Worm (Caenorhabditis elegans) whole organism, young adult: Measurements from ENCODE around the gene nhr-5.

Source experiments
- B0035.1 ChIP-seq: sonication (generic microtip); optimal IDR thresholded peaks from 2 replicates; lab custom pipeline; 2016; ENCODE audit warnings: missing genetic modification characterization, mild to moderate bottlenecking, missing compliant biosample characterization, missing genotype, missing genetic modification reagents
- F23B12.7 ChIP-seq: sonication (generic microtip); optimal IDR thresholded peaks from 2 replicates; lab custom pipeline; 2017; ENCODE audit warnings: missing genetic modification characterization, mild to moderate bottlenecking, missing compliant biosample characterization, antibody characterized with exemption, moderate library complexity; ENCODE audit not compliant: insufficient read depth
- F39B2.1 ChIP-seq: fragments of 200-800 bp; sonication (Bioruptor generic); IDR thresholded peaks from 2 replicates; pipeline ENCODE4 v1.3.6; 2022; ENCODE audit warnings: missing genetic modification reagents, missing genetic modification characterization, missing compliant biosample characterization
- F49E8.2 ChIP-seq: sonication (generic microtip); optimal IDR thresholded peaks from 3 replicates; lab custom pipeline; 2017; ENCODE audit warnings: missing genetic modification characterization, mild to moderate bottlenecking, missing compliant biosample characterization, antibody characterized with exemption, moderate library complexity; ENCODE audit not compliant: insufficient read depth
- F52B5.7 ChIP-seq: sonication (generic microtip); optimal IDR thresholded peaks from 2 replicates; lab custom pipeline; 2016; ENCODE audit warnings: mild to moderate bottlenecking, missing genetic modification characterization, missing compliant biosample characterization
- F57C9.4 ChIP-seq: sonication (generic microtip); optimal IDR thresholded peaks from 2 replicates; lab custom pipeline; 2017; ENCODE audit warnings: mild to moderate bottlenecking, missing genetic modification characterization, missing compliant biosample characterization
- T07F8.4 ChIP-seq: sonication (generic microtip); optimal IDR thresholded peaks from 2 replicates; lab custom pipeline; 2016; ENCODE audit warnings: mild to moderate bottlenecking, missing genetic modification characterization, moderate library complexity, missing compliant biosample characterization
- Y56A3A.18 ChIP-seq: fragments of 200-800 bp; sonication (Bioruptor generic); IDR thresholded peaks from 2 replicates; pipeline ENCODE4 v1.3.6; 2022; ENCODE audit warnings: missing genetic modification reagents, missing genetic modification characterization, missing compliant biosample characterization
- cebp-1 ChIP-seq, 2 experiments: fragments of 200-800 bp in 1 of 2; sonication (Bioruptor generic) in 1 of 2; sonication (generic microtip) in 1 of 2; IDR thresholded peaks in 1 of 2; optimal IDR thresholded peaks in 1 of 2; 2 replicates each; pipeline versions ENCODE4 v1.3.6 to Lab custom; 2017 to 2022; ENCODE audit warnings: missing compliant biosample characterization in 2 of 2, missing genetic modification characterization in 2 of 2, mild to moderate bottlenecking in 1 of 2, missing genetic modification reagents in 1 of 2, moderate library complexity in 1 of 2
- ceh-79 ChIP-seq: sonication (generic microtip); optimal IDR thresholded peaks from 2 replicates; lab custom pipeline; 2017; ENCODE audit warnings: mild to moderate bottlenecking, missing genetic modification characterization, missing compliant biosample characterization
- dpff-1 ChIP-seq: sonication (generic microtip); optimal IDR thresholded peaks from 2 replicates; lab custom pipeline; 2017; ENCODE audit warnings: mild to moderate bottlenecking, missing genetic modification characterization, missing compliant biosample characterization
- egl-44 ChIP-seq: fragments of 200-800 bp; sonication (Bioruptor generic); IDR thresholded peaks from 2 replicates; pipeline ENCODE4 v1.3.6; 2022; ENCODE audit warnings: missing genetic modification reagents, missing genetic modification characterization, missing compliant biosample characterization
- ekl-4 ChIP-seq: fragments of 200-800 bp; sonication (Bioruptor generic); IDR thresholded peaks from 2 replicates; pipeline ENCODE4 v1.3.6; 2022; ENCODE audit warnings: missing genetic modification reagents, missing genetic modification characterization, missing compliant biosample characterization
- hlh-26 ChIP-seq: fragments of 200-800 bp; sonication (Bioruptor generic); conservative IDR thresholded peaks from 2 replicates; pipeline ENCODE4 v1.3.6; 2022; ENCODE audit warnings: missing genetic modification reagents, missing genetic modification characterization, missing compliant biosample characterization
- hmg-1.2 ChIP-seq: fragments of 200-800 bp; sonication (Bioruptor generic); IDR thresholded peaks from 2 replicates; pipeline ENCODE4 v1.3.6; 2022; ENCODE audit warnings: missing genetic modification reagents, missing genetic modification characterization, missing compliant biosample characterization
- hrde-1 ChIP-seq: sonication (generic microtip); optimal IDR thresholded peaks from 2 replicates; lab custom pipeline; 2016; ENCODE audit warnings: missing genetic modification characterization, mild to moderate bottlenecking, missing compliant biosample characterization, moderate library complexity, missing genotype, missing genetic modification reagents, borderline replicate concordance
- lsy-27 ChIP-seq: sonication (generic microtip); optimal IDR thresholded peaks from 2 replicates; lab custom pipeline; 2017; ENCODE audit warnings: missing genetic modification characterization, mild to moderate bottlenecking, missing compliant biosample characterization, antibody characterized with exemption, missing genotype, borderline replicate concordance; ENCODE audit not compliant: insufficient read depth
- madf-10 ChIP-seq: sonication (generic microtip); optimal IDR thresholded peaks from 2 replicates; lab custom pipeline; 2016; ENCODE audit warnings: mild to moderate bottlenecking, missing genetic modification characterization, missing compliant biosample characterization
- madf-6 ChIP-seq: fragments of 200-800 bp; sonication (Bioruptor generic); IDR thresholded peaks from 2 replicates; pipeline ENCODE4 v1.3.6; 2022; ENCODE audit warnings: missing genetic modification reagents, missing genetic modification characterization, missing compliant biosample characterization
- madf-8 ChIP-seq: fragments of 200-800 bp; sonication (Bioruptor generic); conservative IDR thresholded peaks from 2 replicates; pipeline ENCODE4 v1.3.6; 2022; ENCODE audit warnings: missing genetic modification reagents, missing genetic modification characterization, missing compliant biosample characterization
- mel-28 ChIP-seq: sonication (generic microtip); optimal IDR thresholded peaks from 2 replicates; lab custom pipeline; 2016; ENCODE audit warnings: borderline replicate concordance, mild to moderate bottlenecking, missing genetic modification characterization, missing compliant biosample characterization
- mxl-1 ChIP-seq: sonication (generic microtip); optimal IDR thresholded peaks from 2 replicates; lab custom pipeline; 2016; ENCODE audit warnings: missing genetic modification characterization, missing compliant biosample characterization
- nhr-120 ChIP-seq: fragments of 200-800 bp; sonication (Bioruptor generic); IDR thresholded peaks from 2 replicates; pipeline ENCODE4 v1.3.6; 2022; ENCODE audit warnings: missing genetic modification characterization, missing compliant biosample characterization
- nhr-80 ChIP-seq: sonication (generic microtip); optimal IDR thresholded peaks from 2 replicates; lab custom pipeline; 2016; ENCODE audit warnings: missing genetic modification characterization, missing compliant biosample characterization
- nhr-90 ChIP-seq: sonication (generic microtip); optimal IDR thresholded peaks from 2 replicates; lab custom pipeline; 2016; ENCODE audit warnings: missing genotype, mild to moderate bottlenecking, missing genetic modification characterization, missing compliant biosample characterization
- rec-8 ChIP-seq, 2 experiments: sonication (generic microtip); optimal IDR thresholded peaks; 2 replicates each; lab custom pipeline; 2016; ENCODE audit warnings: mild to moderate bottlenecking in 2 of 2, missing genetic modification characterization in 2 of 2, missing genetic modification reagents in 2 of 2, missing genotype in 2 of 2, missing biosample characterization in 1 of 2, missing compliant biosample characterization in 1 of 2, moderate library complexity in 1 of 2
- snpc-1.1 ChIP-seq: sonication (generic microtip); optimal IDR thresholded peaks from 2 replicates; lab custom pipeline; 2017; ENCODE audit warnings: missing genetic modification characterization, mild to moderate bottlenecking, missing compliant biosample characterization, antibody characterized with exemption, moderate library complexity, missing genotype, missing genetic modification reagents; ENCODE audit not compliant: insufficient read depth
- snpc-3.4 ChIP-seq: sonication (generic microtip); optimal IDR thresholded peaks from 2 replicates; lab custom pipeline; 2017; ENCODE audit warnings: missing genetic modification characterization, mild to moderate bottlenecking, missing compliant biosample characterization, antibody characterized with exemption, moderate library complexity, missing genotype, missing genetic modification reagents
- snpc-4 ChIP-seq, 5 experiments: fragments of 150-350 bp in 1 of 5; sonication (generic microtip) in 4 of 5; optimal IDR thresholded peaks; 2 replicates each; lab custom pipeline; 2014 to 2018; ENCODE audit warnings: missing genetic modification characterization in 5 of 5, missing biosample characterization in 3 of 5, antibody characterized with exemption in 2 of 5, mild to moderate bottlenecking in 2 of 5, missing compliant biosample characterization in 2 of 5, missing genotype in 2 of 5, moderate library complexity in 2 of 5, missing genetic modification reagents in 1 of 5
- somi-1 ChIP-seq: fragments of 200-800 bp; sonication (Bioruptor generic); optimal IDR thresholded peaks from 2 replicates; lab custom pipeline; 2018; ENCODE audit warnings: mild to moderate bottlenecking, missing genetic modification characterization, missing compliant biosample characterization
- tbp1 ChIP-seq: fragments of 200-800 bp; sonication (Bioruptor generic); optimal IDR thresholded peaks from 2 replicates; lab custom pipeline; 2018; ENCODE audit warnings: mild to moderate bottlenecking, missing genetic modification characterization, missing compliant biosample characterization
- ztf-22 ChIP-seq: fragments of 200-800 bp; sonication (Bioruptor generic); optimal IDR thresholded peaks from 2 replicates; lab custom pipeline; 2018; ENCODE audit warnings: mild to moderate bottlenecking, missing genetic modification characterization, moderate library complexity, missing compliant biosample characterization

Gene nhr-5

ce11 chrIV:15385181-15385580 lies 14.9 kb upstream of the nhr-5 start:
- TF ChIP-seq nhr-80 (peak; percentile 65), B0035.1 (tag; lab: Kevin White, UChicago) (no peak)

- no peak for TF ChIP-seq F49E8.2 (tag; lab: Kevin White, UChicago)
- TF ChIP-seq somi-1 (GFP tag; lab: Kevin White, UChicago): no peak
- no peak for TF ChIP-seq hrde-1 (tag; lab: Kevin White, UChicago)
- TF ChIP-seq nhr-120: no peak
- no peak for TF ChIP-seq hmg-1.2
- no peak for TF ChIP-seq F57C9.4 (tag; lab: Kevin White, UChicago)
- no peak for TF ChIP-seq madf-8 (GFP tag; lab: Robert Waterston, UW)
- TF ChIP-seq hlh-26 (GFP tag; lab: Robert Waterston, UW): no peak
Observed at ce11 chrIV:15390927-15391326, 9.2 kb upstream of the nhr-5 start, which contains the start of gene Y73F8A.1159. Gene Y73F8A.1159 (minus strand): TSS chrIV:15391027.

ce11 chrIV:15391549-15391948 lies 8.5 kb upstream of the nhr-5 start:
- TF ChIP-seq mxl-1 (tag; lab: Kevin White, UChicago) (no peak), snpc-3.4 (tag; lab: Kevin White, UChicago) (no peak), nhr-90 (tag; lab: Kevin White, UChicago) (no peak), F52B5.7 (no peak), nhr-120 (no peak), madf-6 (no peak), F39B2.1 (no peak), dpff-1 (tag; lab: Kevin White, UChicago) (no peak), T07F8.4 (no peak), snpc-4 (GFP tag; optimal IDR thresholded peaks at IDR 0.05; lab: Kevin White, UChicago) (no peak), snpc-4 (tag; optimal IDR thresholded peaks at IDR 0.05; lab: Kevin White, UChicago) (no peak), Y56A3A.18 (no peak), madf-10 (tag; lab: Kevin White, UChicago) (no peak), mel-28 (no peak), ekl-4 (GFP tag; lab: Robert Waterston, UW) (no peak), F23B12.7 (no peak), tbp1 (no peak), rec-8 (tag; optimal IDR thresholded peaks at IDR 0.05; lab: Kevin White, UChicago) (no peak), lsy-27 (tag; lab: Kevin White, UChicago) (no peak), ztf-22 (GFP tag; lab: Kevin White, UChicago) (no peak), snpc-1.1 (tag; lab: Kevin White, UChicago) (no peak)

- TF ChIP-seq F57C9.4 (tag; lab: Kevin White, UChicago) (no peak), egl-44 (GFP tag; lab: Robert Waterston, UW) (no peak), ceh-79 (no peak), nhr-80 (peak; percentile 44), cebp-1 (GFP tag; IDR thresholded peaks at IDR 0.05; lab: Robert Waterston, UW) (no peak), cebp-1 (tag; optimal IDR thresholded peaks at IDR 0.05; lab: Kevin White, UChicago) (peak; percentile 38)
Observed at ce11 chrIV:15393186-15393585, 6.9 kb upstream of the nhr-5 start.
